Worm (Caenorhabditis elegans): ENCODE measurements around the gene kgb-1.
A peak's percentile ranks its signal among the peaks of the same experiment; 100 is the strongest.

Gene kgb-1

ce11 chrIV:390279-390678 is 19.6 kb downstream of the kgb-1 start, which contains the start of the genes ears-2 and uncp-18 (continued):
- TF ChIP-seq zim-3 (tag; optimal IDR thresholded peaks at IDR 0.05): peak; percentile 79
- TF ChIP-seq aptf-3 (GFP tag; IDR thresholded peaks at IDR 0.05): no peak
- peak; percentile 90 for TF ChIP-seq ztf-28 (GFP tag; IDR thresholded peaks at IDR 0.05)
- peak; percentile 79 to 83 for TF ChIP-seq rec-8 (tag; optimal IDR thresholded peaks at IDR 0.05)
- TF ChIP-seq ceh-58 (GFP tag; IDR thresholded peaks at IDR 0.05): no peak
- peak; percentile 84 for TF ChIP-seq F49E8.2 (tag; optimal IDR thresholded peaks at IDR 0.05; ENCODE audit: insufficient read depth)

ce11 chrIV:388073-388472 is 21.8 kb downstream of the kgb-1 start, which contains the start of gene ssna-1:
Gene ssna-1 (plus strand): TSS chrIV:388084.
- TF ChIP-seq ztf-28 (GFP tag; IDR thresholded peaks at IDR 0.05) (no peak), dox-1 (GFP tag; IDR thresholded peaks at IDR 0.05) (no peak), ets-4 (GFP tag; optimal IDR thresholded peaks at IDR 0.05) (no peak), ztf-26 (tag; optimal IDR thresholded peaks at IDR 0.05) (no peak), hlh-12 (tag; optimal IDR thresholded peaks at IDR 0.05) (no peak), K12H6.12 (tag; optimal IDR thresholded peaks at IDR 0.05) (no peak), madf-3 (GFP tag; IDR thresholded peaks at IDR 0.05) (no peak), mel-28 (tag; optimal IDR thresholded peaks at IDR 0.05; ENCODE audit: borderline replicate concordance) (no peak)

ce11 chrIV:387283-388048 is 22.4 kb downstream of the kgb-1 start:
- TF ChIP-seq ama-1 (optimal IDR thresholded peaks at IDR 0.05) (no peak), ama-1 (GFP tag; optimal IDR thresholded peaks at IDR 0.05) (peak in 1 of 2 experiments; percentile 80), madf-8 (GFP tag; conservative IDR thresholded peaks at IDR 0.05) (0 out of 2 replicates have a peak, but pooled peaks have one; percentile 15), snpc-4 (GFP tag; optimal IDR thresholded peaks at IDR 0.05) (no peak), snpc-4 (tag; optimal IDR thresholded peaks at IDR 0.05) (peak in 1 of 4 experiments; percentile 10), hrde-1 (tag; optimal IDR thresholded peaks at IDR 0.05; ENCODE audit: borderline replicate concordance) (peak; percentile 5), hlh-12 (tag; optimal IDR thresholded peaks at IDR 0.05) (no peak), xnd-1 (tag; optimal IDR thresholded peaks at IDR 0.05) (no peak), hsf-1 (GFP tag; IDR thresholded peaks at IDR 0.05) (0 out of 2 replicates have a peak, but pooled peaks have one; percentile 44), snpc-1.3 (tag; optimal IDR thresholded peaks at IDR 0.05; ENCODE audit: insufficient read depth) (peak; percentile 42), ekl-4 (GFP tag; IDR thresholded peaks at IDR 0.05) (peak; percentile 32; the same call in 1 of the 2 replicates), ceh-100 (GFP tag; IDR thresholded peaks at IDR 0.05) (0 out of 2 replicates have a peak, but pooled peaks have one; percentile 14), F33H1.4 (GFP tag; IDR thresholded peaks at IDR 0.05) (no peak), rcor-1 (GFP tag; IDR thresholded peaks at IDR 0.05) (0 out of 2 replicates have a peak, but pooled peaks have one; percentile 30), zfh-2 (GFP tag; conservative IDR thresholded peaks at IDR 0.05) (peak; percentile 76), F37B4.10 (GFP tag; IDR thresholded peaks at IDR 0.05) (no peak), nhr-120 (GFP tag; IDR thresholded peaks at IDR 0.05) (0 out of 2 replicates have a peak, but pooled peaks have one; percentile 45), ceh-91 (GFP tag; IDR thresholded peaks at IDR 0.05) (no peak), egrh-3 (GFP tag; IDR thresholded peaks at IDR 0.05) (peak; percentile 61; the same call in 1 of the 2 replicates), mcd-1 (GFP tag; IDR thresholded peaks at IDR 0.05) (no peak), aptf-2 (GFP tag; conservative IDR thresholded peaks at IDR 0.05) (no peak), snpc-3.4 (tag; optimal IDR thresholded peaks at IDR 0.05) (peak; percentile 42), K11D2.4 (GFP tag; IDR thresholded peaks at IDR 0.05) (no peak), F49E8.2 (tag; optimal IDR thresholded peaks at IDR 0.05; ENCODE audit: insufficient read depth) (no peak), lin-54 (GFP tag; optimal IDR thresholded peaks at IDR 0.05) (no peak), Y53G8AR.9 (GFP tag; conservative IDR thresholded peaks at IDR 0.05) (0 out of 2 replicates have a peak, but pooled peaks have one; percentile 12), madf-6 (GFP tag; IDR thresholded peaks at IDR 0.05) (peak; percentile 25; the same call in 1 of the 2 replicates), sdz-38 (tag; optimal IDR thresholded peaks at IDR 0.05) (no peak)

All from whole organism, young adult.